Fruit fly (Drosophila melanogaster) whole organism, embryonic: Measurements from ENCODE around the gene hang.

Experiments used
- Antp ChIP-seq: fragments of 200-800 bp; sonication (Bioruptor generic); optimal IDR thresholded peaks from 3 replicates; lab custom pipeline; 2016; ENCODE audit warnings: missing biosample characterization, missing genetic modification characterization
- Atf6 ChIP-seq: fragments of 200-800 bp; sonication (Bioruptor generic); IDR thresholded peaks from 2 replicates; pipeline ENCODE4 v1.3.6; 2022; ENCODE audit warnings: missing biosample characterization, missing genetic modification characterization
- BEAF-32 ChIP-seq: fragments of 200-800 bp; sonication (Bioruptor generic); optimal IDR thresholded peaks from 3 replicates; lab custom pipeline; 2017; ENCODE audit warnings: missing biosample characterization, missing genetic modification characterization, mild to moderate bottlenecking, moderate library complexity, missing genetic modification reagents
- CG10979 ChIP-seq: fragments of 200-800 bp; sonication (Bioruptor generic); optimal IDR thresholded peaks from 2 replicates; lab custom pipeline; 2018; ENCODE audit warnings: missing biosample characterization, mild to moderate bottlenecking, missing genetic modification characterization, moderate library complexity
- CG13775 ChIP-seq: fragments of 200-800 bp; sonication (Bioruptor generic); optimal IDR thresholded peaks from 3 replicates; lab custom pipeline; 2017; ENCODE audit warnings: missing biosample characterization, mild to moderate bottlenecking, missing genetic modification characterization
- CG14441 ChIP-seq: fragments of 200-800 bp; sonication (Bioruptor generic); IDR thresholded peaks from 2 replicates; pipeline ENCODE4 v1.3.6; 2022; ENCODE audit warnings: missing biosample characterization, missing genetic modification characterization
- CG16815 ChIP-seq: fragments of 200-800 bp; sonication (Bioruptor generic); optimal IDR thresholded peaks from 3 replicates; lab custom pipeline; 2017; ENCODE audit warnings: missing biosample characterization, mild to moderate bottlenecking, missing genetic modification characterization
- CG17385 ChIP-seq: fragments of 200-800 bp; sonication (Bioruptor generic); optimal IDR thresholded peaks from 3 replicates; lab custom pipeline; 2018; ENCODE audit warnings: missing biosample characterization, mild to moderate bottlenecking, missing genetic modification characterization
- CG18764 ChIP-seq: fragments of 200-800 bp; sonication (Bioruptor generic); optimal IDR thresholded peaks from 3 replicates; lab custom pipeline; 2016; ENCODE audit warnings: missing biosample characterization, missing genetic modification characterization
- CG2875 ChIP-seq: fragments of 200-800 bp; sonication (Bioruptor generic); optimal IDR thresholded peaks from 2 replicates; lab custom pipeline; 2017; ENCODE audit warnings: missing biosample characterization, mild to moderate bottlenecking, missing genetic modification characterization, missing genetic modification reagents
- CG31365 ChIP-seq: fragments of 200-800 bp; sonication (Bioruptor generic); optimal IDR thresholded peaks from 2 replicates; lab custom pipeline; 2018; ENCODE audit warnings: missing biosample characterization, mild to moderate bottlenecking, missing genetic modification characterization
- CG32532 ChIP-seq: fragments of 200-800 bp; sonication (Bioruptor generic); IDR thresholded peaks from 2 replicates; pipeline ENCODE4 v1.3.6; 2022; ENCODE audit warnings: missing biosample characterization, missing genetic modification characterization
- CG4854 ChIP-seq: fragments of 200-800 bp; sonication (Bioruptor generic); optimal IDR thresholded peaks from 2 replicates; lab custom pipeline; 2016; ENCODE audit warnings: missing biosample characterization, missing genetic modification characterization, inconsistent platforms
- CG6175 ChIP-seq: fragments of 200-800 bp; sonication (Bioruptor generic); IDR thresholded peaks from 3 replicates; pipeline ENCODE4 v1.3.6; 2022; ENCODE audit warnings: missing biosample characterization, missing genetic modification characterization
- CG6654 ChIP-seq: fragments of 200-800 bp; sonication (Bioruptor generic); optimal IDR thresholded peaks from 2 replicates; lab custom pipeline; 2017; ENCODE audit warnings: missing biosample characterization, mild to moderate bottlenecking, missing genetic modification characterization
- CG6791 ChIP-seq: fragments of 200-800 bp; sonication (Bioruptor generic); IDR thresholded peaks from 3 replicates; pipeline ENCODE4 v1.3.6; 2022; ENCODE audit warnings: missing biosample characterization, missing genetic modification characterization; ENCODE audit not compliant: partially characterized antibody
- CG7357 ChIP-seq: fragments of 200-800 bp; sonication (Bioruptor generic); IDR thresholded peaks from 3 replicates; pipeline ENCODE4 v1.3.6; 2022; ENCODE audit warnings: missing biosample characterization, missing genetic modification characterization
- CG7987 ChIP-seq: fragments of 200-800 bp; sonication (Bioruptor generic); optimal IDR thresholded peaks from 2 replicates; lab custom pipeline; 2018; ENCODE audit warnings: missing biosample characterization, mild to moderate bottlenecking, missing genetic modification characterization, moderate library complexity
- CG8089 ChIP-seq: fragments of 200-800 bp; sonication (Bioruptor generic); optimal IDR thresholded peaks from 3 replicates; lab custom pipeline; 2016; ENCODE audit warnings: missing biosample characterization, missing genetic modification characterization
- CG8281 ChIP-seq: fragments of 200-800 bp; sonication (Bioruptor generic); optimal IDR thresholded peaks from 2 replicates; lab custom pipeline; 2018; ENCODE audit warnings: missing biosample characterization, mild to moderate bottlenecking, missing genetic modification characterization, moderate library complexity
- CG8478 ChIP-seq: fragments of >200 bp; optimal IDR thresholded peaks from 2 replicates; lab custom pipeline; 2018
- CrebB ChIP-seq: fragments of 200-800 bp; sonication (Bioruptor generic); optimal IDR thresholded peaks from 3 replicates; lab custom pipeline; 2018; ENCODE audit warnings: missing biosample characterization, mild to moderate bottlenecking, missing genetic modification characterization
- Deaf1 ChIP-seq: fragments of 200-800 bp; optimal IDR thresholded peaks from 3 replicates; lab custom pipeline; 2019; ENCODE audit warnings: missing biosample characterization, mild to moderate bottlenecking, missing genetic modification characterization, moderate library complexity
- Dek ChIP-seq: fragments of 200-800 bp; sonication (Bioruptor generic); optimal IDR thresholded peaks from 3 replicates; lab custom pipeline; 2019; ENCODE audit warnings: missing biosample characterization, mild to moderate bottlenecking, missing genetic modification characterization, moderate library complexity
- Dfd ChIP-seq, 2 experiments: fragments of >200 bp; optimal IDR thresholded peaks; 2 replicates each; lab custom pipeline; 2017; ENCODE audit warnings: missing biosample characterization in 2 of 2, missing genetic modification characterization in 2 of 2
- Ets97D ChIP-seq: fragments of 200-800 bp; sonication (Bioruptor generic); optimal IDR thresholded peaks from 3 replicates; lab custom pipeline; 2016; ENCODE audit warnings: missing biosample characterization, missing genetic modification characterization
- Fer1 ChIP-seq: fragments of 200-800 bp; sonication (Bioruptor generic); optimal IDR thresholded peaks from 2 replicates; lab custom pipeline; 2017; ENCODE audit warnings: missing biosample characterization, mild to moderate bottlenecking, missing genetic modification characterization
- GATAe ChIP-seq: fragments of 200-800 bp; sonication (Bioruptor generic); conservative IDR thresholded peaks from 2 replicates; pipeline ENCODE4 v1.3.6; 2022; ENCODE audit warnings: missing biosample characterization, missing genetic modification characterization
- Hand ChIP-seq: fragments of 200-800 bp; sonication (Bioruptor generic); optimal IDR thresholded peaks from 2 replicates; lab custom pipeline; 2017; ENCODE audit warnings: mild to moderate bottlenecking, missing biosample characterization, missing genetic modification reagents, missing genetic modification characterization
- Hmx ChIP-seq: fragments of 200-800 bp; sonication (Bioruptor generic); optimal IDR thresholded peaks from 2 replicates; lab custom pipeline; 2016; ENCODE audit warnings: missing biosample characterization, missing genetic modification characterization
- Hr78 ChIP-seq, 2 experiments: fragments of 200-800 bp in 1 of 2; fragments of >200 bp in 1 of 2; sonication (Bioruptor generic) in 1 of 2; optimal IDR thresholded peaks; 2 replicates each; lab custom pipeline; 2017 to 2019; ENCODE audit warnings: missing biosample characterization in 2 of 2, missing genetic modification characterization in 2 of 2, mild to moderate bottlenecking in 1 of 2, moderate library complexity in 1 of 2
- MBD-R2 ChIP-seq: fragments of 200-800 bp; sonication (Bioruptor generic); IDR thresholded peaks from 2 replicates; pipeline ENCODE4 v1.3.6; 2022; ENCODE audit warnings: missing biosample characterization, missing genetic modification characterization
- Mad ChIP-seq: fragments of 200-800 bp; sonication (Bioruptor generic); optimal IDR thresholded peaks from 2 replicates; lab custom pipeline; 2016; ENCODE audit warnings: missing biosample characterization, missing genetic modification characterization
- Neu2 ChIP-seq: fragments of 200-800 bp; sonication (Bioruptor generic); optimal IDR thresholded peaks from 3 replicates; lab custom pipeline; 2016; ENCODE audit warnings: missing biosample characterization, missing genetic modification characterization, borderline replicate concordance
- Vsx1 ChIP-seq: fragments of 200-800 bp; sonication (Bioruptor generic); optimal IDR thresholded peaks from 2 replicates; lab custom pipeline; 2017; ENCODE audit warnings: missing biosample characterization, mild to moderate bottlenecking, missing genetic modification characterization, missing genetic modification reagents
- bcd ChIP-seq: fragments of 200-800 bp; sonication (Bioruptor generic); optimal IDR thresholded peaks from 2 replicates; lab custom pipeline; 2017; ENCODE audit warnings: missing biosample characterization, mild to moderate bottlenecking, missing genetic modification characterization
- crp ChIP-seq, 2 experiments: fragments of 200-800 bp; sonication (Bioruptor generic); optimal IDR thresholded peaks; 2 replicates in 1 of 2; 3 replicates in 1 of 2; lab custom pipeline; 2017; ENCODE audit warnings: missing biosample characterization in 2 of 2, missing genetic modification characterization in 2 of 2, mild to moderate bottlenecking in 1 of 2, moderate library complexity in 1 of 2
- dimm ChIP-seq: fragments of 200-800 bp; sonication (Bioruptor generic); IDR thresholded peaks from 2 replicates; pipeline ENCODE4 v1.3.6; 2022; ENCODE audit warnings: missing biosample characterization, missing genetic modification characterization
- fd96Cb ChIP-seq: fragments of 200-800 bp; sonication (Bioruptor generic); optimal IDR thresholded peaks from 2 replicates; lab custom pipeline; 2018; ENCODE audit warnings: missing biosample characterization, mild to moderate bottlenecking, missing genetic modification characterization, moderate library complexity
- hb ChIP-seq: fragments of 200-800 bp; sonication (Bioruptor generic); IDR thresholded peaks from 3 replicates; pipeline ENCODE4 v1.3.6; 2022; ENCODE audit warnings: missing biosample characterization, missing genetic modification characterization; ENCODE audit not compliant: partially characterized antibody
- jigr1 ChIP-seq: fragments of 200-800 bp; sonication (Bioruptor generic); IDR thresholded peaks from 3 replicates; pipeline ENCODE4 v1.3.6; 2022; ENCODE audit warnings: missing biosample characterization, missing genetic modification characterization
- ken ChIP-seq: fragments of 200-800 bp; sonication (Bioruptor generic); IDR thresholded peaks from 3 replicates; pipeline ENCODE4 v1.3.6; 2022; ENCODE audit warnings: missing biosample characterization, missing genetic modification characterization
- mirr ChIP-seq: fragments of 200-800 bp; sonication (Bioruptor generic); optimal IDR thresholded peaks from 3 replicates; lab custom pipeline; 2018; ENCODE audit warnings: missing biosample characterization, mild to moderate bottlenecking, missing genetic modification characterization
- prd ChIP-seq, 3 experiments: fragments of >200 bp in 2 of 3; fragments of 200-800 bp in 1 of 3; sonication (Bioruptor generic) in 1 of 3; optimal IDR thresholded peaks in 2 of 3; IDR thresholded peaks in 1 of 3; 2 replicates in 2 of 3; 3 replicates in 1 of 3; pipeline versions ENCODE4 v1.3.6 to Lab custom; 2017 to 2022; ENCODE audit warnings: missing biosample characterization in 1 of 3, missing genetic modification characterization in 1 of 3
- sob ChIP-seq: fragments of 200-800 bp; sonication (Bioruptor generic); IDR thresholded peaks from 2 replicates; pipeline ENCODE4 v1.3.6; 2022; ENCODE audit warnings: missing biosample characterization, missing genetic modification characterization
- ssp ChIP-seq: fragments of 200-800 bp; sonication (Bioruptor generic); IDR thresholded peaks from 2 replicates; pipeline ENCODE4 v1.3.6; 2022; ENCODE audit warnings: missing biosample characterization, missing genetic modification characterization
- zen2 ChIP-seq: fragments of 200-800 bp; sonication (Bioruptor generic); IDR thresholded peaks from 3 replicates; pipeline ENCODE4 v1.3.6; 2022; ENCODE audit warnings: missing biosample characterization, missing genetic modification characterization; ENCODE audit not compliant: partially characterized antibody

Gene hang

DNA sequence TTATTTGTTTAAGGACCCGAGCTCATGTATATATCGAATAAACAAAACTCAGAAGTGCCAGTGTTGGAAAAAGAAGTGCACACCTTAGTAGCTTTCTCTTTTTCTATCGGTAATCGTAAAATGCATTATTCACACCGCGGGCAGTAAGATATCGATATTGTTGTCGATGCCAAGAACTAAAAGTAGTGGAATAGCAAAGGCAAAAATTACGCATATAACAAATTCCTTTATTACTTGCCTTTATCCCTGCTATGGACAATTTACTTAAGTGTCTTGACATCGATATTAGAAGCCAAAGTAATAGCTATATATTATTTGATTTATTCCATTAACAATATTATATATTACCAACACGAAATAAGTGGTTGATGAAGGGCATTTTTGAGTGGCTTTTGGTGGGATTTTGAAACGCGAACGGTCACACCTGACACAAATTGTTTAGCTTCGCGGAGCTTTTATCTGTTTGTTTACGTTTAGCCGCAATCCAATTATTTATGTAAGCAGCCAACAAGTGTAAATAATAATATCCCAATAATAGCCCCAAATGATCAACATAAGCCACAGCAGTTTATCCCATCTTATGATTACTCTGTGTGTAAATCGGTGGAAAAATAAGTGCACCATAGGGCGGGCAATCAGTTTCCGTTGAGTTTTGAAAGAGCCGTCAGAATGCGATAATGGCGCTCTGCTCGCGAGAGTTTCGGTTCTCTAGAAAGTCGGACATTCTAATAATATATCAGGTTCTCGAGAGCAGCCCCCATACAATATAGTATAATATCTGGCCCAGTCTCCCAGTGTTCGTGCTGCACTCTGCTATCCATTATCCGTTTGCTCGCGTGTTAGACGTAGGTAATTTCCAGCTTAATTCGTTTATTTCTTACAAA, 37.5 kb upstream of the hang start, which contains the start of the genes CG9992 and CG4239 (continued):
- TF ChIP-seq CG6654 (GFP tag; lab: Kevin White, UChicago), result peak; percentile 3
- TF ChIP-seq CG17385 (GFP tag; lab: Kevin White, UChicago), result peak; percentile 45
- peak; percentile 59; the same call in 1 of the 2 replicates for TF ChIP-seq sob (GFP tag; lab: Robert Waterston, UW)
- TF ChIP-seq CG13775 (GFP tag; lab: Kevin White, UChicago), result peak; percentile 67
- TF ChIP-seq bcd (GFP tag; lab: Kevin White, UChicago), result peak; percentile 65
- peak; percentile 27 for TF ChIP-seq Ets97D
- peak in 1 of 2 experiments; percentile 7 for TF ChIP-seq crp (GFP tag; optimal IDR thresholded peaks at IDR 0.05; lab: Kevin White, UChicago)
- TF ChIP-seq CG2875 (GFP tag; lab: Kevin White, UChicago), result no peak
- no peak for TF ChIP-seq hb (GFP tag; lab: Robert Waterston, UW)
- no peak for TF ChIP-seq CG8089 (GFP tag; lab: Kevin White, UChicago)
- no peak for TF ChIP-seq CG8478 (lab: Kevin White, UChicago)
- TF ChIP-seq CG7987 (GFP tag; lab: Kevin White, UChicago), result no peak
- peak; percentile 87 for TF ChIP-seq BEAF-32 (GFP tag; lab: Kevin White, UChicago)
- peak; percentile 13 for TF ChIP-seq CG18764
- no peak for TF ChIP-seq Hmx
- TF ChIP-seq jigr1 (GFP tag; lab: Robert Waterston, UW), result no peak
- TF ChIP-seq GATAe, result no peak
- peak; percentile 97 for TF ChIP-seq CG7357 (GFP tag; lab: Robert Waterston, UW)
- 0 out of 3 replicates have a peak, but pooled peaks have one; percentile 9 for TF ChIP-seq ken
- TF ChIP-seq CG8281 (tag; lab: Kevin White, UChicago), result no peak
- TF ChIP-seq CG16815 (GFP tag; lab: Kevin White, UChicago), result peak; percentile 71
- TF ChIP-seq dimm (GFP tag; lab: Robert Waterston, UW), result no peak
- no peak for TF ChIP-seq prd (optimal IDR thresholded peaks at IDR 0.05; lab: Kevin White, UChicago)
- TF ChIP-seq prd (GFP tag; IDR thresholded peaks at IDR 0.05; lab: Robert Waterston, UW), result peak; percentile 70; the same call in 2 of the 3 replicates
- TF ChIP-seq CG4854, result no peak
- no peak for TF ChIP-seq CG31365
- no peak for TF ChIP-seq zen2 (GFP tag; lab: Robert Waterston, UW)
- TF ChIP-seq CG10979 (tag; lab: Kevin White, UChicago), result peak; percentile 17
- no peak for TF ChIP-seq CrebB (tag; lab: Kevin White, UChicago)
- peak; percentile 61 for TF ChIP-seq fd96Cb (tag; lab: Kevin White, UChicago)
- no peak for TF ChIP-seq Neu2 (GFP tag; lab: Kevin White, UChicago)
- TF ChIP-seq Deaf1 (tag; lab: Kevin White, UChicago), result peak; percentile 26
- TF ChIP-seq Fer1, result no peak
- TF ChIP-seq ssp (GFP tag; lab: Robert Waterston, UW), result peak; percentile 97
- TF ChIP-seq Atf6 (GFP tag; lab: Robert Waterston, UW), result peak; percentile 62
- TF ChIP-seq Dek, result peak; percentile 39
- no peak for TF ChIP-seq CG6175 (GFP tag; lab: Robert Waterston, UW)
- TF ChIP-seq CG32532 (GFP tag; lab: Robert Waterston, UW), result peak; percentile 81
- TF ChIP-seq Hr78 (GFP tag; optimal IDR thresholded peaks at IDR 0.05; lab: Kevin White, UChicago), result no peak
- no peak; the same call in 1 of the 2 replicates for TF ChIP-seq MBD-R2
- TF ChIP-seq Hand, result no peak
- peak; percentile 71; the same call in 2 of the 3 replicates for TF ChIP-seq CG6791 (GFP tag; lab: Robert Waterston, UW)
- peak; percentile 36 for TF ChIP-seq Antp (GFP tag; lab: Kevin White, UChicago)
- TF ChIP-seq CG14441, result peak; percentile 24
- TF ChIP-seq Mad (GFP tag; lab: Kevin White, UChicago), result peak; percentile 11
- peak in 1 of 2 experiments; percentile 57 for TF ChIP-seq Dfd (GFP tag; optimal IDR thresholded peaks at IDR 0.05; lab: Kevin White, UChicago)
- no peak for TF ChIP-seq Vsx1 (GFP tag; lab: Kevin White, UChicago)
- TF ChIP-seq mirr (GFP tag; lab: Kevin White, UChicago), result peak; percentile 5
